Fruit fly (Drosophila melanogaster): Measurements from ENCODE around the gene Or33a.
A peak's percentile ranks its signal among the peaks of the same experiment; 100 is the strongest.

The Or33a gene

dm6 chr2L:11949917-11950316 lies 15.6 kb downstream of the Or33a start (continued):
- TF ChIP-seq CG11695 (GFP tag; IDR thresholded peaks at IDR 0.05) (0 out of 3 replicates have a peak, but pooled peaks have one; percentile 35), CG10462 (GFP tag; optimal IDR thresholded peaks at IDR 0.05) (no peak), bbx (GFP tag; IDR thresholded peaks at IDR 0.05; ENCODE audit: partially characterized antibody) (no peak), CG9727 (GFP tag; optimal IDR thresholded peaks at IDR 0.05) (peak; percentile 31), az2 (GFP tag; optimal IDR thresholded peaks at IDR 0.05) (peak; percentile 46), Dad (GFP tag; optimal IDR thresholded peaks at IDR 0.05) (no peak), seq (GFP tag; IDR thresholded peaks at IDR 0.05) (no peak), slbo (GFP tag; IDR thresholded peaks at IDR 0.05) (peak; percentile 45), peb (GFP tag; IDR thresholded peaks at IDR 0.05) (no peak), CG30020 (tag; optimal IDR thresholded peaks at IDR 0.05) (no peak), gem (tag; optimal IDR thresholded peaks at IDR 0.05) (peak; percentile 71), onecut (GFP tag; IDR thresholded peaks at IDR 0.05) (peak; percentile 43; the same call in 1 of the 2 replicates), CG18262 (tag; optimal IDR thresholded peaks at IDR 0.05) (peak; percentile 32), CG7928 (GFP tag; optimal IDR thresholded peaks at IDR 0.05) (no peak), CG7372 (GFP tag; IDR thresholded peaks at IDR 0.05) (no peak), CG34376 (GFP tag; optimal IDR thresholded peaks at IDR 0.05) (no peak), CG12299 (tag; optimal IDR thresholded peaks at IDR 0.05) (no peak), CG42726 (GFP tag; IDR thresholded peaks at IDR 0.05; ENCODE audit: partially characterized antibody) (no peak), inv (GFP tag; IDR thresholded peaks at IDR 0.05; ENCODE audit: partially characterized antibody) (no peak), CG5180 (GFP tag; optimal IDR thresholded peaks at IDR 0.05) (no peak), CG31365 (tag; optimal IDR thresholded peaks at IDR 0.05) (no peak), CG18599 (GFP tag; optimal IDR thresholded peaks at IDR 0.05) (no peak), oc (tag; optimal IDR thresholded peaks at IDR 0.05) (peak; percentile 37), CG11560 (tag; IDR thresholded peaks at IDR 0.05) (no peak), CG9437 (GFP tag; optimal IDR thresholded peaks at IDR 0.05) (peak; percentile 29), HmgD (GFP tag; optimal IDR thresholded peaks at IDR 0.05) (no peak), cato (GFP tag; optimal IDR thresholded peaks at IDR 0.05; ENCODE audit: borderline replicate concordance) (no peak), CG16815 (GFP tag; optimal IDR thresholded peaks at IDR 0.05) (peak; percentile 0), Atf-2 (GFP tag; optimal IDR thresholded peaks at IDR 0.05) (peak; percentile 9), NC2β (GFP tag; optimal IDR thresholded peaks at IDR 0.05) (peak; percentile 8), CG18619 (GFP tag; optimal IDR thresholded peaks at IDR 0.05) (no peak), BtbVII (GFP tag; optimal IDR thresholded peaks at IDR 0.05) (no peak), esg (GFP tag; conservative IDR thresholded peaks at IDR 0.05) (peak; percentile 39), Hmr (GFP tag; optimal IDR thresholded peaks at IDR 0.05) (no peak), CG13894 (tag; optimal IDR thresholded peaks at IDR 0.05) (no peak), mld (GFP tag; IDR thresholded peaks at IDR 0.05; ENCODE audit: partially characterized antibody) (no peak), Six4 (GFP tag; optimal IDR thresholded peaks at IDR 0.05) (no peak), CG2202 (tag; optimal IDR thresholded peaks at IDR 0.05) (no peak), CG9932 (GFP tag; IDR thresholded peaks at IDR 0.05) (no peak), Doc3 (GFP tag; IDR thresholded peaks at IDR 0.05; ENCODE audit: partially characterized antibody) (no peak), nau (GFP tag; optimal IDR thresholded peaks at IDR 0.05) (no peak), bab2 (GFP tag; optimal IDR thresholded peaks at IDR 0.05) (peak; percentile 8), pros (GFP tag; optimal IDR thresholded peaks at IDR 0.05) (no peak), Bdp1 (GFP tag; optimal IDR thresholded peaks at IDR 0.05) (no peak), CG31441 (GFP tag; IDR thresholded peaks at IDR 0.05) (peak; percentile 41; the same call in 1 of the 2 replicates), CG10209 (GFP tag; optimal IDR thresholded peaks at IDR 0.05) (peak; percentile 14), CG18764 (GFP tag; optimal IDR thresholded peaks at IDR 0.05) (no peak), lola (GFP tag; optimal IDR thresholded peaks at IDR 0.05) (peak in 1 of 3 experiments; percentile 68), kni (GFP tag; optimal IDR thresholded peaks at IDR 0.05) (no peak), Abd-B (GFP tag; optimal IDR thresholded peaks at IDR 0.05) (no peak)

Data from whole organism, embryonic.